Worm (Caenorhabditis elegans): Measurements from ENCODE around the gene M117.6.

Gene M117.6

ce11 chrIV:11857159-11857565, 29.2 kb upstream of the M117.6 start:
- TF ChIP-seq lir-3 (tag; optimal IDR thresholded peaks at IDR 0.05; ENCODE audit: poor library complexity) (peak; percentile 32), egl-13 (tag; optimal IDR thresholded peaks at IDR 0.05) (peak; percentile 51), unc-98 (GFP tag; IDR thresholded peaks at IDR 0.05) (no peak), nhr-20 (tag; optimal IDR thresholded peaks at IDR 0.05) (peak; percentile 48), fkh-8 (tag; optimal IDR thresholded peaks at IDR 0.05) (peak; percentile 91), sox-4 (tag; optimal IDR thresholded peaks at IDR 0.05) (no peak), nhr-71 (tag; optimal IDR thresholded peaks at IDR 0.05) (peak; percentile 83), mep-1 (tag; optimal IDR thresholded peaks at IDR 0.05) (peak; percentile 71), nhr-28 (tag; optimal IDR thresholded peaks at IDR 0.05) (no peak), nhr-76 (tag; optimal IDR thresholded peaks at IDR 0.05) (no peak), nhr-85 (tag) (no peak), sptf-1 (tag; optimal IDR thresholded peaks at IDR 0.05) (no peak), nhr-237 (tag; optimal IDR thresholded peaks at IDR 0.05) (no peak), hpl-2 (GFP tag; optimal IDR thresholded peaks at IDR 0.05) (no peak), pqm-1 (tag; optimal IDR thresholded peaks at IDR 0.05) (no peak), aha-1 (tag; optimal IDR thresholded peaks at IDR 0.05) (no peak), nhr-84 (tag; optimal IDR thresholded peaks at IDR 0.05) (no peak), skn-1 (tag; optimal IDR thresholded peaks at IDR 0.05) (peak; percentile 81), egl-27 (tag; optimal IDR thresholded peaks at IDR 0.05) (peak in 1 of 2 experiments; percentile 35), C34B4.2 (tag; optimal IDR thresholded peaks at IDR 0.05) (no peak), fkh-10 (GFP tag; optimal IDR thresholded peaks at IDR 0.05) (peak; percentile 84), vab-15 (tag; optimal IDR thresholded peaks at IDR 0.05) (no peak), mab-9 (GFP tag; IDR thresholded peaks at IDR 0.05) (no peak), tlp-1 (tag; optimal IDR thresholded peaks at IDR 0.05) (no peak), unc-130 (tag; optimal IDR thresholded peaks at IDR 0.05) (peak; percentile 70), tbx-2 (tag; optimal IDR thresholded peaks at IDR 0.05) (peak; percentile 69), nhr-12 (tag; optimal IDR thresholded peaks at IDR 0.05) (no peak), aly-2 (tag; optimal IDR thresholded peaks at IDR 0.05) (no peak), elt-3 (tag; optimal IDR thresholded peaks at IDR 0.05) (no peak), ama-1 (optimal IDR thresholded peaks at IDR 0.05) (no peak), efl-1 (optimal IDR thresholded peaks at IDR 0.05) (peak; percentile 64 to 73), efl-1 (GFP tag; optimal IDR thresholded peaks at IDR 0.05 in 1 of 2) (peak; percentile 46 to 53), dsc-1 (tag; optimal IDR thresholded peaks at IDR 0.05) (peak; percentile 71), lin-35 (GFP tag; optimal IDR thresholded peaks at IDR 0.05) (peak; percentile 48 to 68), lin-15B (tag; optimal IDR thresholded peaks at IDR 0.05) (peak; percentile 64), nhr-19 (GFP tag; conservative IDR thresholded peaks at IDR 0.05) (peak; percentile 45; the same call in 1 of the 2 replicates), lin-14 (GFP tag; optimal IDR thresholded peaks at IDR 0.05) (peak; percentile 94), hlh-4 (tag; optimal IDR thresholded peaks at IDR 0.05) (no peak), ceh-63 (GFP tag; optimal IDR thresholded peaks at IDR 0.05) (no peak), C04F5.9 (tag; optimal IDR thresholded peaks at IDR 0.05) (no peak), snu-23 (GFP tag; optimal IDR thresholded peaks at IDR 0.05) (peak; percentile 78), fkh-4 (tag; optimal IDR thresholded peaks at IDR 0.05; ENCODE audit: borderline replicate concordance) (no peak), Y116A8C.19 (tag; optimal IDR thresholded peaks at IDR 0.05; ENCODE audit: borderline replicate concordance) (no peak), nhr-11 (tag; optimal IDR thresholded peaks at IDR 0.05) (no peak), unc-30 (tag; optimal IDR thresholded peaks at IDR 0.05) (no peak), nhr-90 (tag; optimal IDR thresholded peaks at IDR 0.05; ENCODE audit: poor library complexity) (no peak), dpl-1 (GFP tag; optimal IDR thresholded peaks at IDR 0.05) (peak; percentile 9 to 63 (median 51)), unc-86 (tag; optimal IDR thresholded peaks at IDR 0.05) (peak; percentile 61), nhr-77 (tag; optimal IDR thresholded peaks at IDR 0.05) (peak; percentile 68), lin-39 (tag; optimal IDR thresholded peaks at IDR 0.05) (no peak), ztf-4 (tag; optimal IDR thresholded peaks at IDR 0.05) (no peak), pag-3 (tag; optimal IDR thresholded peaks at IDR 0.05; ENCODE audit: borderline replicate concordance, insufficient read depth) (no peak), hlh-17 (GFP tag; optimal IDR thresholded peaks at IDR 0.05; ENCODE audit: borderline replicate concordance) (no peak), zag-1 (tag; optimal IDR thresholded peaks at IDR 0.05) (no peak)
